Fruit fly (Drosophila melanogaster): Measurements from ENCODE around the gene CG9123.

CG9123 gene

dm6 chrX:15342017-15342416, at the start of gene CG9123:
Gene CG9123 (minus strand): TSS chrX:15342117.
- TF ChIP-seq pan (optimal IDR thresholded peaks at IDR 0.05), result no peak
- TF ChIP-seq psq (optimal IDR thresholded peaks at IDR 0.05), result no peak
- no peak for TF ChIP-seq CG8478 (optimal IDR thresholded peaks at IDR 0.05)
- TF ChIP-seq usp (GFP tag; optimal IDR thresholded peaks at IDR 0.05), result no peak
- no peak for TF ChIP-seq Dll (optimal IDR thresholded peaks at IDR 0.05)
- TF ChIP-seq EcR (GFP tag; optimal IDR thresholded peaks at IDR 0.05), result no peak

DNA sequence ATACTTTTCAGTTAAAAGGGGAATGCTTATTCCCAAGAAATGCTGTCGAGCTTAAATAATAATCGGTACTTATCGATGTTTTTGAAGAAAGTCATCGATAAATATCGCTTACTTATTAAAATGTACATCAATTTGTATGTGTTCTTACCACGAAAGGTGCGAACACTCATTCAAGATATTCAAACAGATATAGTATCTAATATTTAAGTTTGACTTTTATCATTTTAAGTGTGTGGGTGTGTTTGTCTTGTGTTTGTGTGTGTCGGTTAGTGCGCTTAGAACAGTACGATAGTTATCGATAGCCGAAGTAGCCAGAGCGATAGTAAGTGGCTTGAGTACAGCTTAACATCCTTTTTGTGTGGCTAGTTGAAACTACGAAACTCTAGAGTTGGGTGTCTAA, 45.4 kb upstream of the CG9123 start:
- TF ChIP-seq usp (GFP tag; optimal IDR thresholded peaks at IDR 0.05) (no peak), pan (optimal IDR thresholded peaks at IDR 0.05) (no peak), Dll (optimal IDR thresholded peaks at IDR 0.05) (no peak), EcR (GFP tag; optimal IDR thresholded peaks at IDR 0.05) (no peak), CG8478 (optimal IDR thresholded peaks at IDR 0.05) (no peak), psq (optimal IDR thresholded peaks at IDR 0.05) (no peak)

DNA sequence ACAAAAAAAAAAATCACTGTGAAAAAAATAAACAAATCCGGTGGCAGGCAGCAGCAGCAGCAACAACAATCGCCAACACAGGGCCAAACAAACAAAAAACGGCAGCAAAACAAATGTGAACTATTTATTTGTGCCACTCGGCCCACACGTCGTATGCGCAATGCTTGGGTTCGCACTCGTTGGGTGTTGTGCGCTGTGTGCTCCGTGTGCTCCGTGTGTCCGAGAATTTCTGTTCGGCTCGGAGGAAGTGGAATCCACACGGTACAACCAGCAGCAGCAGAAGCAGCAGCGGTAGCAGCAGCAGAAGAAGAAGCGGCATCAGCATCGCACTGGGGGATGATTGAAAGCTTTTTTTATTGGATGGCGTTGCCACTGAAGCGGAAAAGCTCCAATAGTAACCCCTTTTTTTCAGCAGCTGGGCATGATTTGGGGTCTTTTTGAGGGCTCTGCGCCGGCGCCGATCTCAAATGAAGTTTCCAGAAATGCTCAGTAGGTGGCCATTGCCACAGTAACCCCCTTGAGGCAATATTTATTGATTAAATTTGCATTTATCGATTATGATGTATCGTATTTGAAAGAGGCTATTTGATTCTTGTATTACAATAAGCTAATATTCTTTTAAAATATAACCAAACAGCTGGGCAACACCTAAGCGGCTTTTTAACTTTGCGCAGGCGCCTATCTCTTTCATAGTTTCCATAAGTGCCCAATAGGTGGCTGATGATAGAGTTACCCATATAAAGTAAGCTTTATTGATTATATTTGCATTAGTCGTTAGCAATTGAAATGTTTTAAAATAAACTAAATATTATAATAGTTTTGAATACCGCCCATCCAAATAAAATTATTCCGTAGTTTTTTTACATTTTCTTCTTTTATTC, 43.5 kb upstream of the CG9123 start, which contains the start of gene CG9164:
CG9164 (minus strand) TSS at position 266 of the 881 bp plus-strand sequence.
- no peak for TF ChIP-seq usp (GFP tag; optimal IDR thresholded peaks at IDR 0.05)
- TF ChIP-seq CG8478 (optimal IDR thresholded peaks at IDR 0.05), result no peak
- TF ChIP-seq pan (optimal IDR thresholded peaks at IDR 0.05), result no peak

dm6 chrX:15383513-15384373, 41.8 kb upstream of the CG9123 start:
- TF ChIP-seq usp (GFP tag; optimal IDR thresholded peaks at IDR 0.05) (no peak), psq (optimal IDR thresholded peaks at IDR 0.05) (no peak), EcR (GFP tag; optimal IDR thresholded peaks at IDR 0.05) (no peak), CG8478 (optimal IDR thresholded peaks at IDR 0.05) (no peak), Dll (optimal IDR thresholded peaks at IDR 0.05) (no peak), pan (optimal IDR thresholded peaks at IDR 0.05) (no peak)

dm6 chrX:15380207-15380606, 38.3 kb upstream of the CG9123 start:
- no peak for TF ChIP-seq pan (optimal IDR thresholded peaks at IDR 0.05)
- no peak for TF ChIP-seq psq (optimal IDR thresholded peaks at IDR 0.05)
- TF ChIP-seq EcR (GFP tag; optimal IDR thresholded peaks at IDR 0.05), result no peak
- TF ChIP-seq CG8478 (optimal IDR thresholded peaks at IDR 0.05), result no peak
- no peak for TF ChIP-seq usp (GFP tag; optimal IDR thresholded peaks at IDR 0.05)
- TF ChIP-seq Dll (optimal IDR thresholded peaks at IDR 0.05), result no peak

DNA sequence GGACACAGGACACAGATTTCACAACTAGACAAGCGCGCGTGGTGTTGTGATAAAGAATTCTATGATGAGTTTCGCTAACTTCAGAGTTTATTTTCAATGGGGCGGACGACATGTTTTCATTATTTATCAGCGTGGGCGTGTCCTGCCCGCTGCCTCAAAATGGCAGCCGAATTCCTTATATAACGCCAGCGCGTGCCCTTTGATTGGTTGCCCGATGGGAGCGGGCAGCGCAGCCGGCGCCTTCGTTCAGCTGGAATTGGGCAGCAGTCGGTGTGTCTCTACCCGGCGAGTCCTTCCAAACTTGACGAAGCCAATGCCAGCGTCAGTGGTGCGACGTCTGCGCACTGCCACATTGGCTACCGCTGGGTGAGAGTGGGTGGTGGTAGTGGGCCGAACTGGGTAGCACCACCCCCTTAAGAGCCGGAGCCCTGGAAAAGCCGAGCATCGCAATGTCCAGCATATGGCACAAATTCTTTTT, 37.1 kb upstream of the CG9123 start, which contains the start of gene acj6:
acj6 (minus strand) TSS at position 51 of the 478 bp plus-strand sequence.
- no peak for TF ChIP-seq EcR (GFP tag; optimal IDR thresholded peaks at IDR 0.05)
- TF ChIP-seq psq (optimal IDR thresholded peaks at IDR 0.05), result no peak

DNA sequence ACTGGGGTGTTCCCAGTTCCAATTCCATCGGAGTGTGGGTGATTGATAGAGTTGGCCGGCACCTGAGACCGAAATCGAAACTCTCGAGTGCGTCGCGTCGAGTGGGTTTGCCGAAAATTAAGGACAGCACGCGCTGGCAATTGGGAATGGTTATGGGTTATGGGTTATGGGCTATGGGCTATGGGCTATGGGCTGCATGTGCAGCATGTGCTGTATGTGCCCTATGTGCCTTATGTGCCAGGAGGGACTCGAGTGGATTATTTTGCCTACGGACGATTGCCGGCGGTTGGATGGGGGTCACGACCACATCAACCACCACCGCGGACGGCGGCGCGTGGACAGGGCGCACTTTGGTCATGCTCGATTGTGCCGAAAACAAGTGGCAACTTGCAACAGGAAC, 28.2 kb upstream of the CG9123 start:
- TF ChIP-seq psq (optimal IDR thresholded peaks at IDR 0.05) (no peak), CG8478 (optimal IDR thresholded peaks at IDR 0.05) (no peak)

- TF ChIP-seq psq (optimal IDR thresholded peaks at IDR 0.05) (no peak), EcR (GFP tag; optimal IDR thresholded peaks at IDR 0.05) (no peak), CG8478 (optimal IDR thresholded peaks at IDR 0.05) (no peak), pan (optimal IDR thresholded peaks at IDR 0.05) (no peak), Dll (optimal IDR thresholded peaks at IDR 0.05) (no peak), usp (GFP tag; optimal IDR thresholded peaks at IDR 0.05) (no peak)
Observed at dm6 chrX:15364467-15364866, 22.6 kb upstream of the CG9123 start.

DNA sequence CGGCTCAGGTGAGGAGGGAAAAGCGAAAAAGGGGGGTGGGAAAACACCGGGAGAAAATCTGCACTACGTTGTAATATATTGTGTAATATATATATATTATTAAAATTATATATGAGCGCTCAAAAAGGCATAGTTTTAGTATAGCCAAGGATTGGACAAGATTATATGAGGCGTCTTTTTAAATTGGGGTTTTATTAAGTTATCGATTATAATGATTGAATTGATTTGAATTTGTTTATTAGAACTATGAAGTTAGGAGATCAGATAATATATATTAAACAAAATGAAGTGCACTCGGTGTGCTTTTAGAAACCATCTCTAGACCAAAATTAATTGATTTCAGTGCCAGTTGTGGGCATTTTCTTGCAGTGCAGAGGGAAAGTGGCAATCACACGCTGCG, 21.7 kb upstream of the CG9123 start:
- TF ChIP-seq usp (GFP tag; optimal IDR thresholded peaks at IDR 0.05) (no peak), Dll (optimal IDR thresholded peaks at IDR 0.05) (no peak), psq (optimal IDR thresholded peaks at IDR 0.05) (no peak), CG8478 (optimal IDR thresholded peaks at IDR 0.05) (no peak), pan (optimal IDR thresholded peaks at IDR 0.05) (no peak), EcR (GFP tag; optimal IDR thresholded peaks at IDR 0.05) (no peak)

DNA sequence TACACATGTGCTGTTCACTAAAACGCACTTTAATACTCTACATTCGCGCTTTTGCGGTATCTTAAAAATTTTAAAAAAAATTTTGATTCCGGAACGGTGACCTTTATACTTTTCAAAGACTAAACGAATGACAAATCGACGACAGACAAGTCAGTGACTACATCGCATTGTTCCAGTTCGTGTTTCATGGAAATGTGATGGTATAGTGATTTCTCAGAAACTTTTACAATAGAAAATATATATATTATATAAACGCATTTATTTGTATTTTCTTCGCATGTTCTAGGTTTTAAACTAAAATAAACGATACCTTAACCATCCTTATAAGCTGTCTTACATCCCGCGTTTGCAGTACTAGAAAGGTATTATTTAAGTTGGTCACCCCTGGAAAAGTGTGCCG, 19.0 kb upstream of the CG9123 start, which contains the start of gene Pp1-13C:
Pp1-13C (minus strand) TSS at position 101 of the 400 bp plus-strand sequence.
- TF ChIP-seq EcR (GFP tag; optimal IDR thresholded peaks at IDR 0.05) (no peak), psq (optimal IDR thresholded peaks at IDR 0.05) (no peak), usp (GFP tag; optimal IDR thresholded peaks at IDR 0.05) (no peak), pan (optimal IDR thresholded peaks at IDR 0.05) (no peak), CG8478 (optimal IDR thresholded peaks at IDR 0.05) (no peak), Dll (optimal IDR thresholded peaks at IDR 0.05) (no peak)

DNA sequence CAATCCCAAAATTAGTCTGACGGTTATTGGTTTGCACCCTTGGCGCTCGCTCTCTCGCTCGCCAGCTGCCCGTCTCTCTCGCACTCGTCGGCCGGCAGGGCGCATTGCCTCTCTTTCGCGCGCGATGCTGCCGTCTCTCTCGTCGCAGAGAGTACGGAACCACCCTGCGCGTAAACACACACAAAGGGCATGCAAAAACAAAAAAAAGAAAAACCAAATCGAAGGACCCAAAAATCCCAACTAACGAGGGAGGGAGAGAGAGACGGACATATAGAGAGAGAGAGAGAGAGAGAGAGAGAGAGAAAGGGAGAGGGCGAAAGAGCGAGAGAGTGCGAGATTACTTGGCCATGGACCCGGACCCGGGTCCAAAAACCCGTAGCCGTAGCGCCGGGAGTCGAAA, 14.5 kb upstream of the CG9123 start:
- no peak for TF ChIP-seq Dll (optimal IDR thresholded peaks at IDR 0.05)
- no peak for TF ChIP-seq usp (GFP tag; optimal IDR thresholded peaks at IDR 0.05)
- no peak for TF ChIP-seq CG8478 (optimal IDR thresholded peaks at IDR 0.05)
- no peak for TF ChIP-seq EcR (GFP tag; optimal IDR thresholded peaks at IDR 0.05)
- no peak for TF ChIP-seq pan (optimal IDR thresholded peaks at IDR 0.05)
- TF ChIP-seq psq (optimal IDR thresholded peaks at IDR 0.05), result no peak

DNA sequence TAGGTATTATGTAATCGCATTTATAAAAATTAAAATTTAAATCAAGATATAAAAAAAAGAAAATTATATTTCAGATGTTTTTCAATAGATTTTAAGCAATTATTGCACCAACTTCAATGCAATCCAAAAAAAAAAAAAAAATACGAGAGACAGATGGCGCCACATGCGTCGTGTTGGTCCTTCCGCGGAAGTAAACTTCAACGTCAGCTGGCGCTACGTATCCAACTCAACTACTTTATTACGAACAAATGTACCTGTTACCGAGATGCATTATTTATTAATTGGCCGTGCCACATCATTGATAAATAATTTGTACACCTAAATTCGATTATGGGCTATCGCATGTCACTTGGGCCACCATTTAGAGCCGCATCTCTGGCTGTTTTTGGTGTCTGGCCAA, 11.7 kb upstream of the CG9123 start:
- TF ChIP-seq EcR (GFP tag; optimal IDR thresholded peaks at IDR 0.05) (no peak), pan (optimal IDR thresholded peaks at IDR 0.05) (no peak), CG8478 (optimal IDR thresholded peaks at IDR 0.05) (no peak), psq (optimal IDR thresholded peaks at IDR 0.05) (no peak), usp (GFP tag; optimal IDR thresholded peaks at IDR 0.05) (no peak), Dll (optimal IDR thresholded peaks at IDR 0.05) (no peak)

All from whole organism.